Worm (Caenorhabditis elegans) whole organism, L4 larva: Measurements from ENCODE around the gene dao-6.
A peak's percentile ranks its signal among the peaks of the same experiment; 100 is the strongest.

Source experiments
- D1046.2 ChIP-seq: fragments of 200-800 bp; sonication (Bioruptor generic); IDR thresholded peaks from 2 replicates; pipeline ENCODE4 v1.3.6; 2022; ENCODE audit warnings: missing genetic modification characterization, missing compliant biosample characterization
- F10B5.3 ChIP-seq: sonication (generic microtip); optimal IDR thresholded peaks from 2 replicates; lab custom pipeline; 2016; ENCODE audit warnings: mild to moderate bottlenecking, missing genetic modification characterization, missing compliant biosample characterization
- F37D6.2 ChIP-seq: sonication (generic microtip); optimal IDR thresholded peaks from 2 replicates; lab custom pipeline; 2016; ENCODE audit warnings: mild to moderate bottlenecking, missing genetic modification characterization, missing compliant biosample characterization
- F49E8.2 ChIP-seq: sonication (generic microtip); optimal IDR thresholded peaks from 2 replicates; lab custom pipeline; 2016; ENCODE audit warnings: missing compliant biosample characterization, mild to moderate bottlenecking, missing genetic modification characterization, borderline replicate concordance
- T20F7.1 ChIP-seq: fragments of 200-800 bp; sonication (Bioruptor generic); optimal IDR thresholded peaks from 2 replicates; lab custom pipeline; 2018; ENCODE audit warnings: mild to moderate bottlenecking, missing genetic modification characterization, missing compliant biosample characterization
- T26A8.4 ChIP-seq: fragments of 200-800 bp; sonication (Bioruptor generic); IDR thresholded peaks from 2 replicates; pipeline ENCODE4 v1.3.6; 2022; ENCODE audit warnings: missing genetic modification characterization, missing compliant biosample characterization
- Y48G9A.11 ChIP-seq: fragments of 200-800 bp; sonication (Bioruptor generic); IDR thresholded peaks from 2 replicates; pipeline ENCODE4 v1.3.6; 2022; ENCODE audit warnings: missing genetic modification reagents, missing genetic modification characterization, missing compliant biosample characterization
- Y5F2A.4 ChIP-seq: fragments of 200-800 bp; sonication (Bioruptor generic); optimal IDR thresholded peaks from 2 replicates; lab custom pipeline; 2018; ENCODE audit warnings: mild to moderate bottlenecking, missing genetic modification characterization, missing compliant biosample characterization
- ZK337.2 ChIP-seq: fragments of 200-800 bp; sonication (Bioruptor generic); IDR thresholded peaks from 2 replicates; pipeline ENCODE4 v1.3.6; 2022; ENCODE audit warnings: missing genetic modification reagents, missing genetic modification characterization, missing compliant biosample characterization
- aha-1 ChIP-seq: fragments of 150-350 bp; peaks from one replicate; lab custom pipeline; 2014; ENCODE audit warnings: missing biosample characterization, missing genetic modification characterization
- arid-1 ChIP-seq: fragments of 200-800 bp; sonication (Bioruptor generic); conservative IDR thresholded peaks from 2 replicates; pipeline ENCODE4 v1.3.6; 2022; ENCODE audit warnings: missing genetic modification reagents, missing genetic modification characterization, missing compliant biosample characterization
- ceh-28 ChIP-seq: fragments of 150-350 bp; optimal IDR thresholded peaks from 2 replicates; lab custom pipeline; 2014; ENCODE audit warnings: missing biosample characterization, missing genetic modification reagents, missing genetic modification characterization
- ceh-44 ChIP-seq: fragments of 200-800 bp; sonication (Bioruptor generic); IDR thresholded peaks from 2 replicates; pipeline ENCODE4 v1.3.6; 2022; ENCODE audit warnings: missing genetic modification reagents, missing genetic modification characterization, missing compliant biosample characterization
- ceh-62 ChIP-seq: sonication (generic microtip); optimal IDR thresholded peaks from 2 replicates; lab custom pipeline; 2017; ENCODE audit warnings: missing biosample characterization, missing genetic modification characterization
- ctbp-1 ChIP-seq: fragments of 200-800 bp; sonication (Bioruptor generic); IDR thresholded peaks from 2 replicates; pipeline ENCODE4 v1.3.6; 2022; ENCODE audit warnings: missing genetic modification reagents, missing genetic modification characterization, missing compliant biosample characterization
- daf-12 ChIP-seq: fragments of 150-350 bp; optimal IDR thresholded peaks from 2 replicates; lab custom pipeline; 2014; ENCODE audit warnings: missing biosample characterization, missing genetic modification reagents, missing genetic modification characterization
- daf-19 ChIP-seq: fragments of 200-800 bp; sonication (Bioruptor generic); conservative IDR thresholded peaks from 2 replicates; pipeline ENCODE4 v1.3.6; 2022; ENCODE audit warnings: missing genetic modification characterization, missing compliant biosample characterization
- daf-8 ChIP-seq: fragments of 200-800 bp; sonication (Bioruptor generic); IDR thresholded peaks from 2 replicates; pipeline ENCODE4 v1.3.6; 2022; ENCODE audit warnings: missing genetic modification characterization, missing compliant biosample characterization
- dmd-9 ChIP-seq: fragments of 200-800 bp; sonication (Bioruptor generic); IDR thresholded peaks from 2 replicates; pipeline ENCODE4 v1.3.6; 2022; ENCODE audit warnings: missing genetic modification reagents, missing genetic modification characterization, missing compliant biosample characterization
- duxl-1 ChIP-seq: sonication (generic microtip); optimal IDR thresholded peaks from 2 replicates; lab custom pipeline; 2016; ENCODE audit warnings: mild to moderate bottlenecking, missing genetic modification characterization, moderate library complexity, missing compliant biosample characterization; ENCODE audit not compliant: poor library complexity
- fkh-10 ChIP-seq: fragments of 150-350 bp; optimal IDR thresholded peaks from 2 replicates; lab custom pipeline; 2014; ENCODE audit warnings: missing biosample characterization, missing genetic modification reagents, missing genetic modification characterization
- gei-8 ChIP-seq: fragments of 200-800 bp; sonication (Bioruptor generic); optimal IDR thresholded peaks from 2 replicates; lab custom pipeline; 2018; ENCODE audit warnings: mild to moderate bottlenecking, missing genetic modification characterization, missing compliant biosample characterization
- hmg-1.1 ChIP-seq: fragments of 200-800 bp; sonication (Bioruptor generic); IDR thresholded peaks from 2 replicates; pipeline ENCODE4 v1.3.6; 2022; ENCODE audit warnings: missing genetic modification reagents, missing genetic modification characterization, missing compliant biosample characterization
- lin-1 ChIP-seq: fragments of 200-800 bp; sonication (Bioruptor generic); IDR thresholded peaks from 2 replicates; pipeline ENCODE4 v1.3.6; 2022; ENCODE audit warnings: missing genetic modification reagents, missing genetic modification characterization, missing compliant biosample characterization
- lin-39 ChIP-seq: fragments of 150-350 bp; optimal IDR thresholded peaks from 2 replicates; lab custom pipeline; 2014; ENCODE audit warnings: missing biosample characterization, missing genetic modification reagents, missing genetic modification characterization
- lir-3 ChIP-seq: sonication (generic microtip); optimal IDR thresholded peaks from 2 replicates; lab custom pipeline; 2016; ENCODE audit warnings: mild to moderate bottlenecking, missing genetic modification characterization, missing compliant biosample characterization
- lsy-2 ChIP-seq, 2 experiments: fragments of 150-350 bp in 1 of 2; sonication (generic microtip) in 1 of 2; optimal IDR thresholded peaks; 2 replicates each; lab custom pipeline; 2014 to 2017; ENCODE audit warnings: missing biosample characterization in 2 of 2, missing genetic modification characterization in 2 of 2
- madf-5 ChIP-seq, 2 experiments: fragments of 200-800 bp; sonication (Bioruptor generic); IDR thresholded peaks; 2 replicates each; pipeline ENCODE4 v1.3.6; 2022; ENCODE audit warnings: missing compliant biosample characterization in 2 of 2, missing genetic modification characterization in 2 of 2
- madf-9 ChIP-seq: fragments of 200-800 bp; sonication (Bioruptor generic); conservative IDR thresholded peaks from 2 replicates; pipeline ENCODE4 v1.3.6; 2022; ENCODE audit warnings: missing genetic modification reagents, missing genetic modification characterization, missing compliant biosample characterization
- mdl-1 ChIP-seq, 2 experiments: fragments of 150-350 bp in 1 of 2; sonication (generic microtip) in 1 of 2; optimal IDR thresholded peaks; 2 replicates each; lab custom pipeline; 2014 to 2017; ENCODE audit warnings: missing biosample characterization in 2 of 2, missing genetic modification characterization in 2 of 2
- mep-1 ChIP-seq: fragments of 150-350 bp; sonication (generic microtip); optimal IDR thresholded peaks from 3 replicates; lab custom pipeline; 2014; ENCODE audit warnings: missing biosample characterization, missing genetic modification characterization
- mes-2 ChIP-seq: sonication (generic microtip); optimal IDR thresholded peaks from 2 replicates; lab custom pipeline; 2016; ENCODE audit warnings: missing genotype, mild to moderate bottlenecking, missing genetic modification characterization, missing compliant biosample characterization; ENCODE audit not compliant: poor library complexity, severe bottlenecking
- mxl-2 ChIP-seq: fragments of 200-800 bp; sonication (Bioruptor generic); conservative IDR thresholded peaks from 2 replicates; pipeline ENCODE4 v1.3.6; 2022; ENCODE audit warnings: missing genetic modification reagents, missing genetic modification characterization, missing compliant biosample characterization
- mxl-3 ChIP-seq: fragments of 200-800 bp; sonication (Bioruptor generic); optimal IDR thresholded peaks from 2 replicates; lab custom pipeline; 2018; ENCODE audit warnings: mild to moderate bottlenecking, missing genetic modification characterization, missing compliant biosample characterization
- nhr-10 ChIP-seq: fragments of 150-350 bp; optimal IDR thresholded peaks from 2 replicates; lab custom pipeline; 2014; ENCODE audit warnings: missing biosample characterization, missing genetic modification characterization
- nhr-111 ChIP-seq: fragments of 200-800 bp; sonication (Bioruptor generic); optimal IDR thresholded peaks from 2 replicates; lab custom pipeline; 2018; ENCODE audit warnings: mild to moderate bottlenecking, missing genetic modification characterization, missing compliant biosample characterization
- nhr-28 ChIP-seq: fragments of 150-350 bp; optimal IDR thresholded peaks from 2 replicates; lab custom pipeline; 2014; ENCODE audit warnings: missing biosample characterization, missing genetic modification characterization
- nhr-41 ChIP-seq: fragments of 200-800 bp; sonication (Bioruptor generic); IDR thresholded peaks from 2 replicates; pipeline ENCODE4 v1.3.6; 2022; ENCODE audit warnings: missing genetic modification reagents, missing genetic modification characterization, missing compliant biosample characterization
- pqm-1 ChIP-seq: sonication (generic microtip); optimal IDR thresholded peaks from 2 replicates; lab custom pipeline; 2017; ENCODE audit warnings: missing biosample characterization, missing genetic modification characterization
- rbr-2 ChIP-seq: sonication (generic microtip); optimal IDR thresholded peaks from 2 replicates; lab custom pipeline; 2016; ENCODE audit warnings: missing genotype, missing genetic modification characterization, missing compliant biosample characterization
- sdz-12 ChIP-seq: fragments of 200-800 bp; sonication (Bioruptor generic); optimal IDR thresholded peaks from 2 replicates; lab custom pipeline; 2018; ENCODE audit warnings: mild to moderate bottlenecking, missing genetic modification characterization, missing compliant biosample characterization
- skn-1 ChIP-seq: fragments of 150-350 bp; optimal IDR thresholded peaks from 2 replicates; lab custom pipeline; 2014; ENCODE audit warnings: missing biosample characterization, missing genetic modification characterization
- snpc-4 ChIP-seq: fragments of 150-350 bp; optimal IDR thresholded peaks from 2 replicates; lab custom pipeline; 2014; ENCODE audit warnings: missing biosample characterization, missing genetic modification characterization
- spr-1 ChIP-seq: sonication (generic microtip); optimal IDR thresholded peaks from 2 replicates; lab custom pipeline; 2016; ENCODE audit warnings: mild to moderate bottlenecking, missing genetic modification characterization, missing compliant biosample characterization
- tag-97 ChIP-seq: fragments of 200-800 bp; sonication (Bioruptor generic); IDR thresholded peaks from 2 replicates; pipeline ENCODE4 v1.3.6; 2022; ENCODE audit warnings: missing genetic modification characterization, missing compliant biosample characterization
- tra-1 ChIP-seq: fragments of 200-800 bp; sonication (Bioruptor generic); IDR thresholded peaks from 2 replicates; pipeline ENCODE4 v1.3.6; 2022; ENCODE audit warnings: missing genetic modification reagents, missing genetic modification characterization, missing compliant biosample characterization
- vab-7 ChIP-seq: fragments of 200-800 bp; sonication (Bioruptor generic); IDR thresholded peaks from 2 replicates; pipeline ENCODE4 v1.3.6; 2022; ENCODE audit warnings: missing genetic modification reagents, missing genetic modification characterization, missing compliant biosample characterization
- zip-11 ChIP-seq: fragments of 200-800 bp; sonication (Bioruptor generic); IDR thresholded peaks from 2 replicates; pipeline ENCODE4 v1.3.6; 2022; ENCODE audit warnings: missing genetic modification characterization, missing compliant biosample characterization

dao-6 gene

ce11 chrIII:9782483-9783081 lies 46.6 kb upstream of the dao-6 start, which contains the start of gene R10E11.6:
R10E11.6 (plus strand) TSS chrIII:9783006.
- no peak for TF ChIP-seq mdl-1 (tag; optimal IDR thresholded peaks at IDR 0.05; lab: Kevin White, UChicago)
- TF ChIP-seq daf-8 = 0 out of 2 replicates have a peak, but pooled peaks have one; percentile 8
- TF ChIP-seq mes-2 (tag; lab: Kevin White, UChicago) = peak; percentile 22
- no peak for TF ChIP-seq rbr-2 (tag; lab: Kevin White, UChicago)
- TF ChIP-seq Y5F2A.4 = peak; percentile 33
- TF ChIP-seq mxl-2 = no peak
- TF ChIP-seq aha-1 (tag; lab: Kevin White, UChicago) = peak; percentile 92
- no peak for TF ChIP-seq madf-5 (GFP tag; IDR thresholded peaks at IDR 0.05; lab: Robert Waterston, UW)
- TF ChIP-seq D1046.2 (GFP tag; lab: Robert Waterston, UW) = 0 out of 2 replicates have a peak, but pooled peaks have one; percentile 11
- 0 out of 2 replicates have a peak, but pooled peaks have one; percentile 10 for TF ChIP-seq daf-19 (GFP tag; lab: Robert Waterston, UW)
- TF ChIP-seq, all 104 proteins: peak for 6

- peak; percentile 7 for TF ChIP-seq mep-1
- no peak for TF ChIP-seq gei-8 (GFP tag; lab: Kevin White, UChicago)
- TF ChIP-seq rbr-2 (tag; lab: Kevin White, UChicago) = no peak
- TF ChIP-seq nhr-41 (GFP tag; lab: Robert Waterston, UW) = no peak
- TF ChIP-seq duxl-1 (tag; lab: Kevin White, UChicago) = no peak
- no peak for TF ChIP-seq fkh-10 (GFP tag; lab: Kevin White, UChicago)
- no peak for TF ChIP-seq nhr-10 (tag; lab: Kevin White, UChicago)
- TF ChIP-seq F10B5.3 (tag; lab: Kevin White, UChicago) = no peak
- peak; percentile 39 for TF ChIP-seq spr-1 (tag; lab: Kevin White, UChicago)
- no peak for TF ChIP-seq vab-7 (GFP tag; lab: Robert Waterston, UW)
- peak; percentile 61 for TF ChIP-seq lin-1
- no peak for TF ChIP-seq skn-1 (tag; lab: Kevin White, UChicago)
- no peak for TF ChIP-seq nhr-28
- TF ChIP-seq zip-11 (GFP tag; lab: Robert Waterston, UW) = no peak
- no peak for TF ChIP-seq lsy-2 (tag; optimal IDR thresholded peaks at IDR 0.05; lab: Kevin White, UChicago)
- no peak for TF ChIP-seq hmg-1.1 (GFP tag; lab: Robert Waterston, UW)
- TF ChIP-seq dmd-9 (GFP tag; lab: Robert Waterston, UW) = no peak
- TF ChIP-seq pqm-1 = no peak
- TF ChIP-seq daf-12 (tag; lab: Kevin White, UChicago) = no peak
- peak; percentile 26; the same call in 1 of the 2 replicates for TF ChIP-seq tra-1 (GFP tag; lab: Robert Waterston, UW)
- peak; percentile 40 for TF ChIP-seq F49E8.2
- no peak for TF ChIP-seq ceh-28 (tag; lab: Kevin White, UChicago)
- no peak; the same call in 1 of the 2 replicates for TF ChIP-seq T26A8.4 (GFP tag; lab: Robert Waterston, UW)
- TF ChIP-seq tag-97 (GFP tag; lab: Robert Waterston, UW) = no peak
- no peak for TF ChIP-seq ctbp-1 (GFP tag; lab: Robert Waterston, UW)
- peak; percentile 61 for TF ChIP-seq T20F7.1 (GFP tag; lab: Kevin White, UChicago)
- TF ChIP-seq madf-5 (GFP tag; IDR thresholded peaks at IDR 0.05; lab: Robert Waterston, UW) = 0 out of 4 replicates have a peak, but pooled peaks of 1 of the 2 experiments have one; percentile 34
- no peak for TF ChIP-seq lin-39
- TF ChIP-seq snpc-4 (tag; lab: Kevin White, UChicago) = no peak
- TF ChIP-seq ZK337.2 (GFP tag; lab: Robert Waterston, UW) = no peak
- no peak for TF ChIP-seq sdz-12 (GFP tag; lab: Kevin White, UChicago)
- TF ChIP-seq aha-1 (tag; lab: Kevin White, UChicago) = no peak
- no peak for TF ChIP-seq mdl-1 (tag; optimal IDR thresholded peaks at IDR 0.05; lab: Kevin White, UChicago)
- no peak for TF ChIP-seq F37D6.2 (tag; lab: Kevin White, UChicago)
- no peak for TF ChIP-seq mxl-3
- no peak for TF ChIP-seq D1046.2 (GFP tag; lab: Robert Waterston, UW)
- peak; percentile 49; the same call in 1 of the 2 replicates for TF ChIP-seq madf-9 (GFP tag; lab: Robert Waterston, UW)
- no peak for TF ChIP-seq lir-3
- peak; percentile 42 for TF ChIP-seq nhr-111 (GFP tag; lab: Kevin White, UChicago)
- TF ChIP-seq Y48G9A.11 (GFP tag; lab: Robert Waterston, UW) = no peak
- no peak for TF ChIP-seq ceh-44
- TF ChIP-seq ceh-62 (tag; lab: Kevin White, UChicago) = no peak
- TF ChIP-seq arid-1 = peak; percentile 49
Observed at ce11 chrIII:9782011-9782436, 46.0 kb upstream of the dao-6 start, which contains the start of gene vha-2. vha-2 (plus strand) TSS chrIII:9782164.
